Fruit fly (Drosophila melanogaster) whole organism, embryonic: ENCODE data around the gene rho-4.

Experiments used
- Bdp1 ChIP-seq: fragments of 200-800 bp; sonication (Bioruptor generic); optimal IDR thresholded peaks from 3 replicates; lab custom pipeline; 2016; ENCODE audit warnings: missing biosample characterization, missing genetic modification characterization
- CG1024 ChIP-seq: fragments of 200-800 bp; sonication (Bioruptor generic); IDR thresholded peaks from 2 replicates; pipeline ENCODE4 v1.3.6; 2022; ENCODE audit warnings: missing biosample characterization, missing genetic modification characterization
- CG12744 ChIP-seq: fragments of 200-800 bp; sonication (Bioruptor generic); optimal IDR thresholded peaks from 2 replicates; lab custom pipeline; 2016; ENCODE audit warnings: missing biosample characterization, missing genetic modification characterization
- CG13287 ChIP-seq: fragments of 200-800 bp; sonication (Bioruptor generic); IDR thresholded peaks from 2 replicates; pipeline ENCODE4 v1.3.6; 2022; ENCODE audit warnings: missing biosample characterization, missing genetic modification characterization; ENCODE audit not compliant: partially characterized antibody
- CG13624 ChIP-seq: fragments of 200-800 bp; sonication (Bioruptor generic); optimal IDR thresholded peaks from 2 replicates; lab custom pipeline; 2016; ENCODE audit warnings: missing biosample characterization, missing genetic modification characterization
- CG14965 ChIP-seq: fragments of 200-800 bp; sonication (Bioruptor generic); optimal IDR thresholded peaks from 2 replicates; lab custom pipeline; 2016; ENCODE audit warnings: missing biosample characterization, missing genetic modification characterization, borderline replicate concordance
- CG1529 ChIP-seq: fragments of 200-800 bp; sonication (Bioruptor generic); optimal IDR thresholded peaks from 3 replicates; lab custom pipeline; 2018; ENCODE audit warnings: missing biosample characterization, missing genetic modification characterization
- CG15601 ChIP-seq: fragments of 200-800 bp; sonication (Bioruptor generic); optimal IDR thresholded peaks from 3 replicates; lab custom pipeline; 2019; ENCODE audit warnings: missing biosample characterization, mild to moderate bottlenecking, missing genetic modification characterization, moderate library complexity
- CG16815 ChIP-seq: fragments of 200-800 bp; sonication (Bioruptor generic); optimal IDR thresholded peaks from 3 replicates; lab custom pipeline; 2017; ENCODE audit warnings: missing biosample characterization, mild to moderate bottlenecking, missing genetic modification characterization
- CG18476 ChIP-seq: fragments of 200-800 bp; sonication (Bioruptor generic); optimal IDR thresholded peaks from 2 replicates; lab custom pipeline; 2016; ENCODE audit warnings: missing biosample characterization, mild to moderate bottlenecking, missing genetic modification characterization
- CG2202 ChIP-seq: fragments of 200-800 bp; sonication (Bioruptor generic); optimal IDR thresholded peaks from 2 replicates; lab custom pipeline; 2018; ENCODE audit warnings: missing biosample characterization, mild to moderate bottlenecking, missing genetic modification characterization
- CG30403 ChIP-seq: fragments of 200-800 bp; sonication (Bioruptor generic); optimal IDR thresholded peaks from 3 replicates; lab custom pipeline; 2016; ENCODE audit warnings: missing biosample characterization, missing genetic modification characterization
- CG32532 ChIP-seq: fragments of 200-800 bp; sonication (Bioruptor generic); IDR thresholded peaks from 2 replicates; pipeline ENCODE4 v1.3.6; 2022; ENCODE audit warnings: missing biosample characterization, missing genetic modification characterization
- CG34224 ChIP-seq: fragments of 200-800 bp; sonication (Bioruptor generic); IDR thresholded peaks from 3 replicates; pipeline ENCODE4 v1.3.6; 2022; ENCODE audit warnings: missing biosample characterization, missing genetic modification characterization; ENCODE audit not compliant: partially characterized antibody
- CG7745 ChIP-seq: fragments of 200-800 bp; sonication (Bioruptor generic); optimal IDR thresholded peaks from 2 replicates; lab custom pipeline; 2018; ENCODE audit warnings: missing biosample characterization, mild to moderate bottlenecking, missing genetic modification characterization, moderate library complexity
- CG7987 ChIP-seq: fragments of 200-800 bp; sonication (Bioruptor generic); optimal IDR thresholded peaks from 2 replicates; lab custom pipeline; 2018; ENCODE audit warnings: missing biosample characterization, mild to moderate bottlenecking, missing genetic modification characterization, moderate library complexity
- CG8388 ChIP-seq: fragments of 200-800 bp; sonication (Bioruptor generic); optimal IDR thresholded peaks from 2 replicates; lab custom pipeline; 2019; ENCODE audit warnings: missing biosample characterization, mild to moderate bottlenecking, missing genetic modification characterization, moderate library complexity
- Deaf1 ChIP-seq: fragments of 200-800 bp; optimal IDR thresholded peaks from 3 replicates; lab custom pipeline; 2019; ENCODE audit warnings: missing biosample characterization, mild to moderate bottlenecking, missing genetic modification characterization, moderate library complexity
- Dll ChIP-seq: fragments of 200-800 bp; sonication (Bioruptor generic); IDR thresholded peaks from 4 replicates; pipeline ENCODE4 v1.3.6; 2022; ENCODE audit warnings: missing biosample characterization, missing genetic modification characterization; ENCODE audit not compliant: partially characterized antibody
- ERR ChIP-seq: fragments of 200-800 bp; sonication (Bioruptor generic); optimal IDR thresholded peaks from 2 replicates; lab custom pipeline; 2016; ENCODE audit warnings: missing biosample characterization, missing genetic modification characterization
- Ets97D ChIP-seq: fragments of 200-800 bp; sonication (Bioruptor generic); optimal IDR thresholded peaks from 3 replicates; lab custom pipeline; 2016; ENCODE audit warnings: missing biosample characterization, missing genetic modification characterization
- MESR4 ChIP-seq: fragments of 200-800 bp; sonication (Bioruptor generic); optimal IDR thresholded peaks from 2 replicates; lab custom pipeline; 2018; ENCODE audit warnings: missing biosample characterization, mild to moderate bottlenecking, missing genetic modification characterization, moderate library complexity
- Mrtf ChIP-seq: fragments of 200-800 bp; sonication (Bioruptor generic); IDR thresholded peaks from 3 replicates; pipeline ENCODE4 v1.3.6; 2022; ENCODE audit warnings: missing biosample characterization, missing genetic modification characterization
- NC2α ChIP-seq: fragments of 200-800 bp; sonication (Bioruptor generic); optimal IDR thresholded peaks from 2 replicates; lab custom pipeline; 2016; ENCODE audit warnings: missing biosample characterization, missing genetic modification characterization
- NK7.1 ChIP-seq: fragments of 200-800 bp; sonication (Bioruptor generic); optimal IDR thresholded peaks from 3 replicates; lab custom pipeline; 2016; ENCODE audit warnings: missing biosample characterization, missing genetic modification characterization
- Nf-YA ChIP-seq: fragments of 200-800 bp; sonication (Bioruptor generic); IDR thresholded peaks from 2 replicates; pipeline ENCODE4 v1.3.6; 2022; ENCODE audit warnings: missing biosample characterization, missing genetic modification characterization
- Oli ChIP-seq: fragments of 200-800 bp; sonication (Bioruptor generic); optimal IDR thresholded peaks from 2 replicates; lab custom pipeline; 2018; ENCODE audit warnings: missing biosample characterization, mild to moderate bottlenecking, missing genetic modification characterization, moderate library complexity
- Sry-β ChIP-seq: fragments of 200-800 bp; sonication (Bioruptor generic); optimal IDR thresholded peaks from 2 replicates; lab custom pipeline; 2018; ENCODE audit warnings: missing biosample characterization, mild to moderate bottlenecking, missing genetic modification characterization, moderate library complexity
- chif ChIP-seq, 2 experiments: fragments of 200-800 bp; sonication (Bioruptor generic); optimal IDR thresholded peaks; 3 replicates each; lab custom pipeline; 2016; ENCODE audit warnings: missing biosample characterization in 2 of 2, missing genetic modification characterization in 2 of 2
- chinmo ChIP-seq: fragments of 200-800 bp; sonication (Bioruptor generic); IDR thresholded peaks from 4 replicates; pipeline ENCODE4 v1.3.6; 2022; ENCODE audit warnings: missing biosample characterization, missing genetic modification characterization; ENCODE audit not compliant: partially characterized antibody
- cwo ChIP-seq: fragments of 200-800 bp; sonication (Bioruptor generic); optimal IDR thresholded peaks from 3 replicates; lab custom pipeline; 2017; ENCODE audit warnings: missing biosample characterization, missing genetic modification characterization, mild to moderate bottlenecking, moderate library complexity, missing genetic modification reagents
- dimm ChIP-seq: fragments of 200-800 bp; sonication (Bioruptor generic); IDR thresholded peaks from 2 replicates; pipeline ENCODE4 v1.3.6; 2022; ENCODE audit warnings: missing biosample characterization, missing genetic modification characterization
- disco-r ChIP-seq: fragments of 200-800 bp; sonication (Bioruptor generic); optimal IDR thresholded peaks from 2 replicates; lab custom pipeline; 2016; ENCODE audit warnings: missing biosample characterization, missing genetic modification characterization
- ems ChIP-seq: fragments of 200-800 bp; sonication (Bioruptor generic); optimal IDR thresholded peaks from 3 replicates; lab custom pipeline; 2016; ENCODE audit warnings: missing biosample characterization, missing genetic modification characterization
- gsb-n ChIP-seq: fragments of 200-800 bp; sonication (Bioruptor generic); optimal IDR thresholded peaks from 3 replicates; lab custom pipeline; 2018; ENCODE audit warnings: missing biosample characterization, mild to moderate bottlenecking, missing genetic modification characterization
- kah ChIP-seq: fragments of 200-800 bp; sonication (Bioruptor generic); optimal IDR thresholded peaks from 2 replicates; lab custom pipeline; 2018; ENCODE audit warnings: missing biosample characterization, mild to moderate bottlenecking, missing genetic modification characterization
- lmd ChIP-seq: fragments of 200-800 bp; sonication (Bioruptor generic); IDR thresholded peaks from 2 replicates; pipeline ENCODE4 v1.3.6; 2022; ENCODE audit warnings: missing biosample characterization, missing genetic modification characterization
- nmo ChIP-seq: fragments of 200-800 bp; sonication (Bioruptor generic); optimal IDR thresholded peaks from 2 replicates; lab custom pipeline; 2018; ENCODE audit warnings: missing biosample characterization, mild to moderate bottlenecking, missing genetic modification characterization, moderate library complexity
- pita ChIP-seq: fragments of 200-800 bp; sonication (Bioruptor generic); optimal IDR thresholded peaks from 2 replicates; lab custom pipeline; 2017; ENCODE audit warnings: missing biosample characterization, mild to moderate bottlenecking, missing genetic modification characterization
- sc ChIP-seq, 3 experiments: fragments of >200 bp in 2 of 3; fragments of 200-800 bp in 1 of 3; sonication (Bioruptor generic) in 1 of 3; optimal IDR thresholded peaks; 2 replicates in 2 of 3; 3 replicates in 1 of 3; lab custom pipeline; 2017; ENCODE audit warnings: mild to moderate bottlenecking in 1 of 3, missing biosample characterization in 1 of 3, missing genetic modification characterization in 1 of 3, missing genetic modification reagents in 1 of 3
- seq ChIP-seq: fragments of 200-800 bp; sonication (Bioruptor generic); IDR thresholded peaks from 2 replicates; pipeline ENCODE4 v1.3.6; 2022; ENCODE audit warnings: missing biosample characterization, missing genetic modification characterization
- shn ChIP-seq: fragments of 200-800 bp; sonication (Bioruptor generic); optimal IDR thresholded peaks from 3 replicates; lab custom pipeline; 2016; ENCODE audit warnings: missing biosample characterization, missing genetic modification characterization
- so ChIP-seq: fragments of 200-800 bp; sonication (Bioruptor generic); IDR thresholded peaks from 3 replicates; pipeline ENCODE4 v1.3.6; 2022; ENCODE audit warnings: missing biosample characterization, missing genetic modification characterization
- sr ChIP-seq: fragments of 200-800 bp; sonication (Bioruptor generic); IDR thresholded peaks from 3 replicates; pipeline ENCODE4 v1.3.6; 2022; ENCODE audit warnings: missing biosample characterization, missing genetic modification characterization
- trh ChIP-seq: fragments of 200-800 bp; sonication (Bioruptor generic); optimal IDR thresholded peaks from 2 replicates; lab custom pipeline; 2016; ENCODE audit warnings: missing biosample characterization, missing genetic modification characterization
- ttk ChIP-seq: fragments of 200-800 bp; sonication (Bioruptor generic); IDR thresholded peaks from 2 replicates; pipeline ENCODE4 v2.1.2; 2022; ENCODE audit warnings: missing biosample characterization, missing genetic modification characterization
- tup ChIP-seq: fragments of 200-800 bp; sonication (Bioruptor generic); optimal IDR thresholded peaks from 2 replicates; lab custom pipeline; 2016; ENCODE audit warnings: missing biosample characterization, mild to moderate bottlenecking, missing genetic modification characterization, moderate library complexity
- unpg ChIP-seq: fragments of 200-800 bp; sonication (Bioruptor generic); optimal IDR thresholded peaks from 3 replicates; lab custom pipeline; 2018; ENCODE audit warnings: missing biosample characterization, mild to moderate bottlenecking, missing genetic modification characterization, moderate library complexity

The rho-4 gene

DNA sequence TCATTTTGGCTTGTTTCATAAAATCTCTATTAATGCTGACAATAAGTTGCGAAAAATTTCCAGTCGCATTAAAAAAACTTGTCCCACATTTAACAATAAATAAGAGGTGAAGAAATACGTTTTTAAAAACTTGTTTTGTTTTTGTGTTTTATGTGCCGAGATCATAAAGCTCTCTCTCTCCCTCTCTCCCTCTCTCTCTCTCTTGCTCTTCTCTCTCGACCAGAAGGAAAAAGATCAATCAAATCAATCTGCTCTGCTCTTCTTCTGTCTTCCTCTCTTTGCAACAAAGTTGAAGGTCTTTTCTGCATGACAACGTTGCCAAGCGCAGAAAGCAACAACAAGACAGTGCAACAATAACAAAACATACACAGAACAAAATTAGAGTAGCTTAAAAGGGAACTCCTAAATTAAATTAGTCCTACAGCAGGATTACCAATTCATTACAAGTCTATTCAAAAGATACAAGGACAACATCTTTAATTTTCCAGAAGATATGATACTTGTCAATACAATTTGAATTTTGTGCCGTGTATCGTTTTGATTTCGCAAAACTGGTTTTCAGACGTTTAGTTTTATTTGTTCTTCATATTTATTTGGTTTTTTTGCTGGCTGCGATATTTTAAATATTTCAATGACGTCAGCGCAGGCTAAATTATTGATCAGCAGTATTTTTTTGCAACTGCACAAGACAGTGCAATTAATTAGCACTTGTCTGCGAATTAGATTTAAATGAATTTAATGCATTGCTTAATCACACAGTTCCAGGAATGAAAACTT is 23.2 kb downstream of the rho-4 start (continued):
- TF ChIP-seq Dll (GFP tag; lab: Robert Waterston, UW): no peak
- peak; percentile 27 for TF ChIP-seq CG12744 (GFP tag; lab: Kevin White, UChicago)
- peak; percentile 62 for TF ChIP-seq nmo (GFP tag; lab: Kevin White, UChicago)
- peak; percentile 9 for TF ChIP-seq CG1529 (GFP tag; lab: Kevin White, UChicago)
- TF ChIP-seq CG8388 (GFP tag; lab: Kevin White, UChicago): peak; percentile 35
- TF ChIP-seq NK7.1 (GFP tag; lab: Kevin White, UChicago): peak; percentile 70
- TF ChIP-seq Ets97D (GFP tag; lab: Kevin White, UChicago): peak; percentile 50
- no peak for TF ChIP-seq tup (GFP tag; lab: Kevin White, UChicago)
- TF ChIP-seq CG7745 (tag; lab: Kevin White, UChicago): no peak
- TF ChIP-seq ems (GFP tag; lab: Kevin White, UChicago): peak; percentile 65
- TF ChIP-seq Bdp1 (GFP tag; lab: Kevin White, UChicago): peak; percentile 28
- peak; percentile 77 for TF ChIP-seq unpg (GFP tag; lab: Kevin White, UChicago)
- peak; percentile 61 for TF ChIP-seq shn (GFP tag; lab: Kevin White, UChicago)
- peak; percentile 46 for TF ChIP-seq trh (GFP tag; lab: Kevin White, UChicago)
- TF ChIP-seq sc (optimal IDR thresholded peaks at IDR 0.05; lab: Kevin White, UChicago): no peak
- no peak for TF ChIP-seq sc (GFP tag; optimal IDR thresholded peaks at IDR 0.05; lab: Kevin White, UChicago)
- TF ChIP-seq CG13287: no peak
- no peak for TF ChIP-seq MESR4
- TF ChIP-seq Nf-YA (GFP tag; lab: Robert Waterston, UW): peak; percentile 7; the same call in 1 of the 2 replicates
- no peak for TF ChIP-seq ERR (GFP tag; lab: Kevin White, UChicago)
- TF ChIP-seq chif (GFP tag; optimal IDR thresholded peaks at IDR 0.05; lab: Kevin White, UChicago): peak; percentile 52 to 80
- 0 out of 2 replicates have a peak, but pooled peaks have one; percentile 39 for TF ChIP-seq CG1024 (GFP tag; lab: Robert Waterston, UW)
- no peak for TF ChIP-seq CG14965 (GFP tag; lab: Kevin White, UChicago)
- TF ChIP-seq chinmo (GFP tag; lab: Robert Waterston, UW): peak; percentile 78; the same call in 2 of the 4 replicates
- TF ChIP-seq CG30403 (GFP tag; lab: Kevin White, UChicago): peak; percentile 79
- no peak for TF ChIP-seq sr (GFP tag; lab: Robert Waterston, UW)
- peak; percentile 59 for TF ChIP-seq CG7987 (GFP tag; lab: Kevin White, UChicago)
- TF ChIP-seq CG32532 (GFP tag; lab: Robert Waterston, UW): peak; percentile 79
- TF ChIP-seq Mrtf (GFP tag; lab: Robert Waterston, UW): peak; percentile 76; the same call in 2 of the 3 replicates
- TF ChIP-seq Sry-β (GFP tag; lab: Kevin White, UChicago): no peak
- peak; percentile 65; the same call in 2 of the 3 replicates for TF ChIP-seq so
- TF ChIP-seq CG13624 (GFP tag; lab: Kevin White, UChicago): peak; percentile 79
- TF ChIP-seq CG18476 (GFP tag; lab: Kevin White, UChicago): peak; percentile 54
- TF ChIP-seq NC2α (GFP tag; lab: Kevin White, UChicago): no peak
- no peak for TF ChIP-seq CG15601 (tag; lab: Kevin White, UChicago)
- peak; percentile 73 for TF ChIP-seq Oli
- TF ChIP-seq lmd (GFP tag; lab: Robert Waterston, UW): peak; percentile 86
- no peak for TF ChIP-seq kah
- TF ChIP-seq CG2202 (tag; lab: Kevin White, UChicago): peak; percentile 0
- TF ChIP-seq Deaf1: peak; percentile 40
- peak; percentile 78 for TF ChIP-seq seq (GFP tag; lab: Robert Waterston, UW)
- peak; percentile 72 for TF ChIP-seq ttk (GFP tag; lab: Robert Waterston, UW)
- peak; percentile 4 for TF ChIP-seq CG16815 (GFP tag; lab: Kevin White, UChicago)
- TF ChIP-seq disco-r (GFP tag; lab: Kevin White, UChicago): peak; percentile 19
- no peak for TF ChIP-seq gsb-n (tag; lab: Kevin White, UChicago)
- no peak for TF ChIP-seq dimm (GFP tag; lab: Robert Waterston, UW)
- TF ChIP-seq cwo (GFP tag; lab: Kevin White, UChicago): peak; percentile 59
- TF ChIP-seq pita (GFP tag; lab: Kevin White, UChicago): no peak
- no peak for TF ChIP-seq CG34224
